Worm (Caenorhabditis elegans): ENCODE results near the gene ZK632.11.

ZK632.11 gene

ce11 chrIII:9871032-9871431 lies 43.3 kb downstream of the ZK632.11 start, which contains the start of gene ZK757.1:
ZK757.1 (minus strand) TSS chrIII:9871132.
- no peak for TF ChIP-seq ama-1 (optimal IDR thresholded peaks at IDR 0.05)
- no peak for TF ChIP-seq mbf-1 (tag; optimal IDR thresholded peaks at IDR 0.05)
- no peak for TF ChIP-seq aly-2 (tag; optimal IDR thresholded peaks at IDR 0.05)
- no peak for TF ChIP-seq blmp-1 (tag; optimal IDR thresholded peaks at IDR 0.05; ENCODE audit: insufficient read depth)
- no peak for TF ChIP-seq unc-39 (tag; optimal IDR thresholded peaks at IDR 0.05)
- no peak for TF ChIP-seq R02D3.7 (tag; optimal IDR thresholded peaks at IDR 0.05)
- TF ChIP-seq ceh-82 (tag; optimal IDR thresholded peaks at IDR 0.05) = no peak
- TF ChIP-seq nhr-10 (tag; optimal IDR thresholded peaks at IDR 0.05) = no peak
- no peak for TF ChIP-seq fos-1 (tag; optimal IDR thresholded peaks at IDR 0.05)
- TF ChIP-seq F13H6.1 (tag; optimal IDR thresholded peaks at IDR 0.05) = no peak
- TF ChIP-seq C34F6.9 (tag; optimal IDR thresholded peaks at IDR 0.05) = no peak
- no peak for TF ChIP-seq nhr-12 (tag; optimal IDR thresholded peaks at IDR 0.05)
- no peak for TF ChIP-seq ceh-16 (tag; optimal IDR thresholded peaks at IDR 0.05)
- no peak for TF ChIP-seq elt-3 (tag; optimal IDR thresholded peaks at IDR 0.05)
- TF ChIP-seq ztf-1 (GFP tag; conservative IDR thresholded peaks at IDR 0.05) = no peak
- no peak for TF ChIP-seq nhr-129 (tag; optimal IDR thresholded peaks at IDR 0.05)

- TF ChIP-seq sma-9 (GFP tag; optimal IDR thresholded peaks at IDR 0.05) = no peak
- no peak for TF ChIP-seq sma-9 (tag; optimal IDR thresholded peaks at IDR 0.05)
- no peak for TF ChIP-seq mbf-1 (tag; optimal IDR thresholded peaks at IDR 0.05)
- no peak for TF ChIP-seq lin-13 (GFP tag; optimal IDR thresholded peaks at IDR 0.05)
- TF ChIP-seq unc-62 (GFP tag; optimal IDR thresholded peaks at IDR 0.05) = no peak
- TF ChIP-seq sem-4 (tag; optimal IDR thresholded peaks at IDR 0.05) = no peak
- TF ChIP-seq nhr-129 (tag; optimal IDR thresholded peaks at IDR 0.05) = no peak
- TF ChIP-seq lin-11 (tag; optimal IDR thresholded peaks at IDR 0.05) = no peak
- TF ChIP-seq nhr-23 (tag; optimal IDR thresholded peaks at IDR 0.05) = no peak
- TF ChIP-seq nhr-77 (tag; optimal IDR thresholded peaks at IDR 0.05) = no peak
- TF ChIP-seq lsy-2 (tag; optimal IDR thresholded peaks at IDR 0.05) = no peak
- no peak for TF ChIP-seq nhr-11 (tag; optimal IDR thresholded peaks at IDR 0.05)
- no peak for TF ChIP-seq nhr-237 (tag; optimal IDR thresholded peaks at IDR 0.05)
Observed at ce11 chrIII:9874515-9874914, 46.8 kb downstream of the ZK632.11 start.

- TF ChIP-seq alr-1 (tag; optimal IDR thresholded peaks at IDR 0.05) (no peak), ceh-82 (tag; optimal IDR thresholded peaks at IDR 0.05) (no peak), mab-5 (tag; optimal IDR thresholded peaks at IDR 0.05) (no peak), peb-1 (tag; optimal IDR thresholded peaks at IDR 0.05) (no peak), lsy-2 (tag; optimal IDR thresholded peaks at IDR 0.05) (no peak), dmd-4 (tag; optimal IDR thresholded peaks at IDR 0.05) (no peak), skn-1 (tag; optimal IDR thresholded peaks at IDR 0.05) (no peak), mbf-1 (tag; optimal IDR thresholded peaks at IDR 0.05) (no peak), ztf-11 (tag; optimal IDR thresholded peaks at IDR 0.05) (no peak), Y55F3AM.14 (GFP tag; optimal IDR thresholded peaks at IDR 0.05) (no peak), nhr-237 (tag; optimal IDR thresholded peaks at IDR 0.05) (no peak), elt-3 (tag; optimal IDR thresholded peaks at IDR 0.05) (no peak), ama-1 (optimal IDR thresholded peaks at IDR 0.05) (no peak), nhr-6 (tag; optimal IDR thresholded peaks at IDR 0.05) (no peak), egl-27 (tag; optimal IDR thresholded peaks at IDR 0.05) (no peak)
Observed at ce11 chrIII:9876951-9877350, 49.2 kb downstream of the ZK632.11 start, which contains the start of gene ZK757.10. ZK757.10 (plus strand) TSS chrIII:9877251.

ce11 chrIII:9878828-9879227 lies 51.1 kb downstream of the ZK632.11 start, which contains the start of gene ZK757.2:
ZK757.2 (minus strand) TSS chrIII:9878928.
- TF ChIP-seq nhr-21 (tag; optimal IDR thresholded peaks at IDR 0.05) = no peak
- TF ChIP-seq ztf-4 (tag; optimal IDR thresholded peaks at IDR 0.05) = no peak
- no peak for TF ChIP-seq unc-55 (GFP tag; optimal IDR thresholded peaks at IDR 0.05)
- TF ChIP-seq lin-39 (tag; optimal IDR thresholded peaks at IDR 0.05) = no peak
- TF ChIP-seq nhr-12 (tag; optimal IDR thresholded peaks at IDR 0.05) = no peak
- TF ChIP-seq sem-4 (tag; optimal IDR thresholded peaks at IDR 0.05) = no peak
- no peak for TF ChIP-seq elt-3 (tag; optimal IDR thresholded peaks at IDR 0.05)
- TF ChIP-seq fos-1 (tag; optimal IDR thresholded peaks at IDR 0.05) = no peak
- no peak for TF ChIP-seq ceh-82 (tag; optimal IDR thresholded peaks at IDR 0.05)
- TF ChIP-seq ztf-1 (GFP tag; conservative IDR thresholded peaks at IDR 0.05) = no peak
- TF ChIP-seq alr-1 (tag; optimal IDR thresholded peaks at IDR 0.05) = no peak
- TF ChIP-seq mbf-1 (tag; optimal IDR thresholded peaks at IDR 0.05) = no peak
- no peak for TF ChIP-seq lsy-2 (tag; optimal IDR thresholded peaks at IDR 0.05)
- TF ChIP-seq peb-1 (tag; optimal IDR thresholded peaks at IDR 0.05) = no peak
- TF ChIP-seq lin-13 (GFP tag; optimal IDR thresholded peaks at IDR 0.05) = no peak
